Fruit fly (Drosophila melanogaster): Measurements from ENCODE around the gene Rcc1.

Rcc1 gene

DNA sequence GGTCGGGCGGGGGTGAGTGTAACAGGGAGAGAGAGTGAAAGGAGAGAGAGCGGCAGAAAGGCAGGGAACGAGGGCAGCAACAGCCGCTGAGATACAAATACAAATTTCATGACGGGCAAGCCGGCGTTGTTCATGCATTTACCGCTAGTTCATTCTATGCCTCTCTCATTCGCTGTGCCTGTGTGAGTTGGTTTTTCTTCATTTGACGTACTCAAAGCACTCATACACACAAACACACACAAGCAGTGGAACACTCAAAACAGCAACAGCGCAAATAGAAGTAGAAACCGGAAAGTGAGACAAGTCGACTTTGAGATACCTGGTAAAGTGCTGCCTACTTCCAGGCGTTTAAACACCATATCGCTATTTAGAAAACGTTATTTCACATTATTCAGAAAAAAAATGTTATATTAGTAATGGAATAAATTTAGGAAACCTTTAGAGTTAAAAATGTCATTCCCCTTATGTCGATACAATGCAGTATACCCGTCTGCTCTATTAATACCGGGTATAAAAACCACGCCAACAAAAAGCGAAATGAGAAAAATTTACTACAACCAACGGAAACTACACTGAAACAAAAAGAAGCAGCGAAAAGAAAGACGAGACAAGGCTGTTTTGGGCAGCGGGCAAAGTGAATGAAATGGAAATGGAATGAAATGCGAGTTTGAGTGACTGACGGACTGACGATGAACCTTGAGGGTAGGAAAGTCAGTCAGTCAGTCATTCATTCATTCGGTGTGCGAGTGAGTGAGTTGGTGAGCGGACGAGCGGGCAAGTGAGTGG, 43.7 kb upstream of the Rcc1 start (continued):
- TF ChIP-seq stwl (tag; optimal IDR thresholded peaks at IDR 0.05), result peak; percentile 48
- peak; percentile 1 for TF ChIP-seq gfzf (GFP tag; optimal IDR thresholded peaks at IDR 0.05)
- peak; percentile 80 for TF ChIP-seq NC2α (GFP tag; optimal IDR thresholded peaks at IDR 0.05)
- TF ChIP-seq jing (GFP tag; optimal IDR thresholded peaks at IDR 0.05), result peak; percentile 87
- peak; percentile 83 for TF ChIP-seq slou (GFP tag; optimal IDR thresholded peaks at IDR 0.05)
- peak; percentile 90 for TF ChIP-seq Lim3 (GFP tag; IDR thresholded peaks at IDR 0.05)
- peak; percentile 89 for TF ChIP-seq Antp (GFP tag; optimal IDR thresholded peaks at IDR 0.05)
- peak; percentile 96 for TF ChIP-seq pnt (GFP tag; optimal IDR thresholded peaks at IDR 0.05)
- TF ChIP-seq ash1 (GFP tag; optimal IDR thresholded peaks at IDR 0.05), result no peak
- TF ChIP-seq tna (GFP tag; IDR thresholded peaks at IDR 0.05; ENCODE audit: partially characterized antibody), result no peak
- peak; percentile 94 for TF ChIP-seq Hsf (GFP tag; optimal IDR thresholded peaks at IDR 0.05)
- peak; percentile 86 for TF ChIP-seq CG9609 (GFP tag; optimal IDR thresholded peaks at IDR 0.05)
- no peak for TF ChIP-seq BEAF-32 (GFP tag; optimal IDR thresholded peaks at IDR 0.05)
- peak; percentile 97 for TF ChIP-seq unpg (GFP tag; optimal IDR thresholded peaks at IDR 0.05)
- TF ChIP-seq Rx (GFP tag; IDR thresholded peaks at IDR 0.05), result peak; percentile 97
- TF ChIP-seq CG17829 (tag; optimal IDR thresholded peaks at IDR 0.05), result peak; percentile 97
- TF ChIP-seq CG2712 (tag; optimal IDR thresholded peaks at IDR 0.05), result peak; percentile 99
- peak; percentile 86 for TF ChIP-seq Ravus (GFP tag; IDR thresholded peaks at IDR 0.05)
- TF ChIP-seq salm (tag; optimal IDR thresholded peaks at IDR 0.05), result peak; percentile 94
- TF ChIP-seq unc-4 (GFP tag; IDR thresholded peaks at IDR 0.05; ENCODE audit: partially characterized antibody), result peak; percentile 17; the same call in 1 of the 2 replicates
- peak; percentile 99 for TF ChIP-seq row (GFP tag; IDR thresholded peaks at IDR 0.05)

dm6 chr3L:5975785-5976120, 43.2 kb upstream of the Rcc1 start, which contains the start of gene CG10479:
CG10479 (minus strand) TSS chr3L:5976007.
- no peak for TF ChIP-seq Hmx (GFP tag; optimal IDR thresholded peaks at IDR 0.05)
- no peak for TF ChIP-seq jigr1 (GFP tag; IDR thresholded peaks at IDR 0.05)
- no peak for TF ChIP-seq jumu (GFP tag; optimal IDR thresholded peaks at IDR 0.05)
- TF ChIP-seq CG12104 (GFP tag; optimal IDR thresholded peaks at IDR 0.05), result no peak
- no peak for TF ChIP-seq Sry-β (GFP tag; optimal IDR thresholded peaks at IDR 0.05)
- no peak for TF ChIP-seq ase (GFP tag; IDR thresholded peaks at IDR 0.05)
- no peak for TF ChIP-seq Hand (GFP tag; optimal IDR thresholded peaks at IDR 0.05)
- TF ChIP-seq ac (GFP tag; optimal IDR thresholded peaks at IDR 0.05), result no peak
- TF ChIP-seq ash1 (GFP tag; optimal IDR thresholded peaks at IDR 0.05), result no peak
- TF ChIP-seq ttk (GFP tag; IDR thresholded peaks at IDR 0.05), result no peak
- TF ChIP-seq nmo (GFP tag; optimal IDR thresholded peaks at IDR 0.05), result no peak
- no peak for TF ChIP-seq Optix (GFP tag; IDR thresholded peaks at IDR 0.05)
- TF ChIP-seq Mes4 (GFP tag; optimal IDR thresholded peaks at IDR 0.05), result no peak
- no peak for TF ChIP-seq CG32532 (GFP tag; IDR thresholded peaks at IDR 0.05)
- no peak for TF ChIP-seq Doc3 (GFP tag; IDR thresholded peaks at IDR 0.05; ENCODE audit: partially characterized antibody)
- peak; percentile 84; the same call in 2 of the 3 replicates for TF ChIP-seq CG2199 (GFP tag; IDR thresholded peaks at IDR 0.05)
- TF ChIP-seq dmrt11E (tag; optimal IDR thresholded peaks at IDR 0.05), result no peak
- no peak for TF ChIP-seq CG43689 (GFP tag; IDR thresholded peaks at IDR 0.05)
- no peak for TF ChIP-seq pita (GFP tag; optimal IDR thresholded peaks at IDR 0.05)
- no peak for TF ChIP-seq CG17359 (tag; optimal IDR thresholded peaks at IDR 0.05)
- peak; percentile 23; the same call in 1 of the 3 replicates for TF ChIP-seq so (GFP tag; IDR thresholded peaks at IDR 0.05)
- no peak for TF ChIP-seq Mrtf (GFP tag; IDR thresholded peaks at IDR 0.05)
- TF ChIP-seq toy (GFP tag; IDR thresholded peaks at IDR 0.05), result no peak
- TF ChIP-seq CG16813 (GFP tag; IDR thresholded peaks at IDR 0.05; ENCODE audit: partially characterized antibody), result peak; percentile 40; the same call in 1 of the 3 replicates
- TF ChIP-seq Rx (GFP tag; IDR thresholded peaks at IDR 0.05), result no peak
- TF ChIP-seq CG13123 (GFP tag; optimal IDR thresholded peaks at IDR 0.05), result no peak
- no peak for TF ChIP-seq GATAe (GFP tag; conservative IDR thresholded peaks at IDR 0.05)
- TF ChIP-seq ci (GFP tag; IDR thresholded peaks at IDR 0.05), result peak; percentile 73; the same call in 2 of the 3 replicates
- TF ChIP-seq Fer3 (tag; optimal IDR thresholded peaks at IDR 0.05), result no peak
- TF ChIP-seq row (GFP tag; IDR thresholded peaks at IDR 0.05), result no peak
- peak; percentile 86 for TF ChIP-seq chm (GFP tag; IDR thresholded peaks at IDR 0.05)

Data from whole organism, embryonic.